Worm (Caenorhabditis elegans) whole organism, mixed stage, embryonic: ENCODE measurements around the gene F40A3.7.

ENCODE experiments used
- drap-1 ChIP-seq: fragments of 200-800 bp; sonication (Bioruptor generic); optimal IDR thresholded peaks from 3 replicates; lab custom pipeline; 2018; ENCODE audit warnings: mild to moderate bottlenecking, missing genetic modification characterization, missing compliant biosample characterization
- pha-4 ChIP-seq: fragments of 150-350 bp; optimal IDR thresholded peaks from 2 replicates; lab custom pipeline; 2018; ENCODE audit warnings: missing biosample characterization, missing genetic modification reagents, missing genetic modification characterization
- unc-39 ChIP-seq: fragments of 150-350 bp; optimal IDR thresholded peaks from 2 replicates; lab custom pipeline; 2014; ENCODE audit warnings: missing biosample characterization, missing genetic modification characterization

- TF ChIP-seq pha-4 (tag; lab: Kevin White, UChicago) (no peak), drap-1 (GFP tag; lab: Kevin White, UChicago) (no peak), unc-39 (tag; lab: Kevin White, UChicago) (no peak)
Measured at ce11 chrV:7878411-7878964, 21.2 kb downstream of the F40A3.7 start, which contains the start of gene F40A3.2.
